Fruit fly (Drosophila melanogaster) whole organism, embryonic: ENCODE results near the gene Pa1.
A peak's percentile ranks its signal among the peaks of the same experiment; 100 is the strongest.

Experiments
- Bteb2 ChIP-seq: fragments of 200-800 bp; sonication (Bioruptor generic); optimal IDR thresholded peaks from 2 replicates; lab custom pipeline; 2016; ENCODE audit warnings: missing biosample characterization, missing genetic modification characterization
- CG10274 ChIP-seq: fragments of 200-800 bp; sonication (Bioruptor generic); optimal IDR thresholded peaks from 3 replicates; lab custom pipeline; 2017; ENCODE audit warnings: missing biosample characterization, mild to moderate bottlenecking, missing genetic modification characterization
- CG10959 ChIP-seq: fragments of 200-800 bp; sonication (Bioruptor generic); IDR thresholded peaks from 2 replicates; pipeline ENCODE4 v1.3.6; 2022; ENCODE audit warnings: missing biosample characterization, missing genetic modification characterization
- CG12659 ChIP-seq: fragments of 200-800 bp; sonication (Bioruptor generic); optimal IDR thresholded peaks from 3 replicates; lab custom pipeline; 2017; ENCODE audit warnings: mild to moderate bottlenecking, missing biosample characterization, missing genetic modification reagents, missing genetic modification characterization
- CG14050 ChIP-seq: fragments of 200-800 bp; sonication (Bioruptor generic); IDR thresholded peaks from 3 replicates; pipeline ENCODE4 v1.3.6; 2022; ENCODE audit warnings: missing biosample characterization, missing genetic modification characterization
- CG16815 ChIP-seq: fragments of 200-800 bp; sonication (Bioruptor generic); optimal IDR thresholded peaks from 3 replicates; lab custom pipeline; 2017; ENCODE audit warnings: missing biosample characterization, mild to moderate bottlenecking, missing genetic modification characterization
- CG17186 ChIP-seq: fragments of 200-800 bp; sonication (Bioruptor generic); optimal IDR thresholded peaks from 3 replicates; lab custom pipeline; 2017; ENCODE audit warnings: missing biosample characterization, missing genetic modification reagents, missing genetic modification characterization
- CG17359 ChIP-seq: fragments of 200-800 bp; sonication (Bioruptor generic); optimal IDR thresholded peaks from 3 replicates; lab custom pipeline; 2018; ENCODE audit warnings: missing biosample characterization, mild to moderate bottlenecking, missing genetic modification characterization, moderate library complexity
- CG17568 ChIP-seq: fragments of 200-800 bp; sonication (Bioruptor generic); optimal IDR thresholded peaks from 2 replicates; lab custom pipeline; 2018; ENCODE audit warnings: missing biosample characterization, mild to moderate bottlenecking, missing genetic modification characterization, moderate library complexity
- CG2199 ChIP-seq: fragments of 200-800 bp; sonication (Bioruptor generic); IDR thresholded peaks from 3 replicates; pipeline ENCODE4 v1.3.6; 2022; ENCODE audit warnings: missing biosample characterization, missing genetic modification characterization
- CG30403 ChIP-seq: fragments of 200-800 bp; sonication (Bioruptor generic); optimal IDR thresholded peaks from 3 replicates; lab custom pipeline; 2016; ENCODE audit warnings: missing biosample characterization, missing genetic modification characterization
- CG3407 ChIP-seq: fragments of 200-800 bp; sonication (Bioruptor generic); optimal IDR thresholded peaks from 2 replicates; lab custom pipeline; 2018; ENCODE audit warnings: missing biosample characterization, mild to moderate bottlenecking, missing genetic modification characterization
- CG42726 ChIP-seq: fragments of 200-800 bp; sonication (Bioruptor generic); IDR thresholded peaks from 2 replicates; pipeline ENCODE4 v1.3.6; 2022; ENCODE audit warnings: missing biosample characterization, missing genetic modification characterization; ENCODE audit not compliant: partially characterized antibody
- CG4328 ChIP-seq: fragments of 200-800 bp; sonication (Bioruptor generic); optimal IDR thresholded peaks from 3 replicates; lab custom pipeline; 2017; ENCODE audit warnings: missing biosample characterization, missing genetic modification reagents, missing genetic modification characterization
- CG4730 ChIP-seq: fragments of 200-800 bp; sonication (Bioruptor generic); IDR thresholded peaks from 2 replicates; pipeline ENCODE4 v1.3.6; 2022; ENCODE audit warnings: missing biosample characterization, missing genetic modification characterization
- CG9215 ChIP-seq: fragments of 200-800 bp; sonication (Bioruptor generic); IDR thresholded peaks from 2 replicates; pipeline ENCODE4 v1.3.6; 2022; ENCODE audit warnings: missing biosample characterization, missing genetic modification characterization
- D ChIP-seq, 2 experiments: fragments of 200-800 bp in 1 of 2; fragments of >200 bp in 1 of 2; sonication (Bioruptor generic) in 1 of 2; optimal IDR thresholded peaks; 2 replicates in 1 of 2; 3 replicates in 1 of 2; lab custom pipeline; 2017; ENCODE audit warnings: mild to moderate bottlenecking in 1 of 2, missing biosample characterization in 1 of 2, missing genetic modification characterization in 1 of 2, missing genetic modification reagents in 1 of 2
- Fer3 ChIP-seq: fragments of 200-800 bp; sonication (Bioruptor generic); optimal IDR thresholded peaks from 2 replicates; lab custom pipeline; 2018; ENCODE audit warnings: missing biosample characterization, mild to moderate bottlenecking, missing genetic modification characterization, moderate library complexity
- HLH3B ChIP-seq: fragments of 200-800 bp; sonication (Bioruptor generic); IDR thresholded peaks from 2 replicates; pipeline ENCODE4 v1.3.6; 2022; ENCODE audit warnings: missing biosample characterization, missing genetic modification characterization
- NC2α ChIP-seq: fragments of 200-800 bp; sonication (Bioruptor generic); optimal IDR thresholded peaks from 2 replicates; lab custom pipeline; 2016; ENCODE audit warnings: missing biosample characterization, missing genetic modification characterization
- NK7.1 ChIP-seq: fragments of 200-800 bp; sonication (Bioruptor generic); optimal IDR thresholded peaks from 3 replicates; lab custom pipeline; 2016; ENCODE audit warnings: missing biosample characterization, missing genetic modification characterization
- NfI ChIP-seq: fragments of 200-800 bp; sonication (Bioruptor generic); optimal IDR thresholded peaks from 3 replicates; lab custom pipeline; 2018; ENCODE audit warnings: missing biosample characterization, mild to moderate bottlenecking, missing genetic modification characterization, moderate library complexity
- Sry-β ChIP-seq: fragments of 200-800 bp; sonication (Bioruptor generic); optimal IDR thresholded peaks from 2 replicates; lab custom pipeline; 2018; ENCODE audit warnings: missing biosample characterization, mild to moderate bottlenecking, missing genetic modification characterization, moderate library complexity
- Usf ChIP-seq: fragments of 200-800 bp; sonication (Bioruptor generic); optimal IDR thresholded peaks from 2 replicates; lab custom pipeline; 2017; ENCODE audit warnings: missing genotype, missing biosample characterization, missing genetic modification characterization
- ac ChIP-seq: fragments of 200-800 bp; sonication (Bioruptor generic); optimal IDR thresholded peaks from 3 replicates; lab custom pipeline; 2017; ENCODE audit warnings: missing biosample characterization, mild to moderate bottlenecking, missing genetic modification characterization
- bbx ChIP-seq: fragments of 200-800 bp; sonication (Bioruptor generic); IDR thresholded peaks from 2 replicates; pipeline ENCODE4 v1.3.6; 2022; ENCODE audit warnings: missing biosample characterization, missing genetic modification characterization; ENCODE audit not compliant: partially characterized antibody
- bsh ChIP-seq, 2 experiments: fragments of 200-800 bp; sonication (Bioruptor generic); optimal IDR thresholded peaks; 2 replicates each; lab custom pipeline; 2017 to 2018; ENCODE audit warnings: mild to moderate bottlenecking in 2 of 2, missing biosample characterization in 2 of 2, missing genetic modification characterization in 2 of 2, moderate library complexity in 1 of 2
- chn ChIP-seq: fragments of 200-800 bp; sonication (Bioruptor generic); optimal IDR thresholded peaks from 2 replicates; lab custom pipeline; 2016; ENCODE audit warnings: missing biosample characterization, missing genetic modification characterization
- crol ChIP-seq: fragments of 200-800 bp; sonication (Bioruptor generic); IDR thresholded peaks from 2 replicates; pipeline ENCODE4 v1.3.6; 2022; ENCODE audit warnings: missing biosample characterization, missing genetic modification characterization
- danr ChIP-seq: fragments of 200-800 bp; sonication (Bioruptor generic); IDR thresholded peaks from 2 replicates; pipeline ENCODE4 v1.3.6; 2022; ENCODE audit warnings: missing biosample characterization, missing genetic modification characterization
- dimm ChIP-seq: fragments of 200-800 bp; sonication (Bioruptor generic); IDR thresholded peaks from 2 replicates; pipeline ENCODE4 v1.3.6; 2022; ENCODE audit warnings: missing biosample characterization, missing genetic modification characterization
- disco-r ChIP-seq: fragments of 200-800 bp; sonication (Bioruptor generic); optimal IDR thresholded peaks from 2 replicates; lab custom pipeline; 2016; ENCODE audit warnings: missing biosample characterization, missing genetic modification characterization
- eyg ChIP-seq: fragments of 200-800 bp; sonication (Bioruptor generic); optimal IDR thresholded peaks from 3 replicates; lab custom pipeline; 2016; ENCODE audit warnings: missing biosample characterization, missing genetic modification characterization
- gcm ChIP-seq: fragments of 200-800 bp; sonication (Bioruptor generic); optimal IDR thresholded peaks from 2 replicates; lab custom pipeline; 2019; ENCODE audit warnings: missing biosample characterization, mild to moderate bottlenecking, missing genetic modification characterization, moderate library complexity
- jigr1 ChIP-seq: fragments of 200-800 bp; sonication (Bioruptor generic); IDR thresholded peaks from 3 replicates; pipeline ENCODE4 v1.3.6; 2022; ENCODE audit warnings: missing biosample characterization, missing genetic modification characterization
- mam ChIP-seq: fragments of 200-800 bp; sonication (Bioruptor generic); optimal IDR thresholded peaks from 3 replicates; lab custom pipeline; 2016; ENCODE audit warnings: missing biosample characterization, missing genetic modification characterization
- nau ChIP-seq: fragments of 200-800 bp; sonication (Bioruptor generic); optimal IDR thresholded peaks from 3 replicates; lab custom pipeline; 2017; ENCODE audit warnings: missing biosample characterization, mild to moderate bottlenecking, missing genetic modification characterization, missing genetic modification reagents
- org-1 ChIP-seq: fragments of 200-800 bp; sonication (Bioruptor generic); optimal IDR thresholded peaks from 2 replicates; lab custom pipeline; 2017; ENCODE audit warnings: missing biosample characterization, missing genetic modification characterization
- phol ChIP-seq: fragments of 200-800 bp; sonication (Bioruptor generic); optimal IDR thresholded peaks from 3 replicates; lab custom pipeline; 2018; ENCODE audit warnings: missing biosample characterization, mild to moderate bottlenecking, missing genetic modification characterization, moderate library complexity
- pita ChIP-seq: fragments of 200-800 bp; sonication (Bioruptor generic); optimal IDR thresholded peaks from 2 replicates; lab custom pipeline; 2017; ENCODE audit warnings: missing biosample characterization, mild to moderate bottlenecking, missing genetic modification characterization
- psq ChIP-seq: fragments of 200-800 bp; sonication (Bioruptor generic); optimal IDR thresholded peaks from 2 replicates; lab custom pipeline; 2017; ENCODE audit warnings: missing biosample characterization, missing genetic modification characterization
- ro ChIP-seq: fragments of 200-800 bp; sonication (Bioruptor generic); IDR thresholded peaks from 2 replicates; pipeline ENCODE4 v1.3.6; 2022; ENCODE audit warnings: missing biosample characterization, missing genetic modification characterization
- row ChIP-seq: fragments of 200-800 bp; sonication (Bioruptor generic); IDR thresholded peaks from 3 replicates; pipeline ENCODE4 v1.3.6; 2022; ENCODE audit warnings: missing biosample characterization, missing genetic modification characterization
- sc ChIP-seq, 3 experiments: fragments of >200 bp in 2 of 3; fragments of 200-800 bp in 1 of 3; sonication (Bioruptor generic) in 1 of 3; optimal IDR thresholded peaks; 2 replicates in 2 of 3; 3 replicates in 1 of 3; lab custom pipeline; 2017; ENCODE audit warnings: mild to moderate bottlenecking in 1 of 3, missing biosample characterization in 1 of 3, missing genetic modification characterization in 1 of 3, missing genetic modification reagents in 1 of 3
- sim ChIP-seq: fragments of 200-800 bp; sonication (Bioruptor generic); IDR thresholded peaks from 2 replicates; pipeline ENCODE4 v1.3.6; 2022; ENCODE audit warnings: missing biosample characterization, missing genetic modification characterization
- sob ChIP-seq: fragments of 200-800 bp; sonication (Bioruptor generic); IDR thresholded peaks from 2 replicates; pipeline ENCODE4 v1.3.6; 2022; ENCODE audit warnings: missing biosample characterization, missing genetic modification characterization
- tio ChIP-seq: fragments of 200-800 bp; sonication (Bioruptor generic); optimal IDR thresholded peaks from 2 replicates; lab custom pipeline; 2017; ENCODE audit warnings: missing biosample characterization, missing genetic modification characterization, inconsistent platforms
- unpg ChIP-seq: fragments of 200-800 bp; sonication (Bioruptor generic); optimal IDR thresholded peaks from 3 replicates; lab custom pipeline; 2018; ENCODE audit warnings: missing biosample characterization, mild to moderate bottlenecking, missing genetic modification characterization, moderate library complexity
- wek ChIP-seq: fragments of 200-800 bp; sonication (Bioruptor generic); optimal IDR thresholded peaks from 3 replicates; lab custom pipeline; 2018; ENCODE audit warnings: missing biosample characterization, mild to moderate bottlenecking, missing genetic modification characterization, moderate library complexity
- z ChIP-seq: fragments of 200-800 bp; sonication (Bioruptor generic); IDR thresholded peaks from 3 replicates; pipeline ENCODE4 v1.3.6; 2022; ENCODE audit warnings: missing biosample characterization, missing genetic modification characterization

The Pa1 gene

dm6 chrX:11370792-11371191, 11.8 kb downstream of the Pa1 start (continued):
- TF ChIP-seq mam (GFP tag; lab: Kevin White, UChicago) (no peak), Fer3 (no peak), sim (GFP tag; lab: Robert Waterston, UW) (no peak), bsh (GFP tag; optimal IDR thresholded peaks at IDR 0.05; lab: Kevin White, UChicago) (no peak), Usf (GFP tag; lab: Kevin White, UChicago) (no peak), D (optimal IDR thresholded peaks at IDR 0.05; lab: Kevin White, UChicago) (no peak), D (GFP tag; optimal IDR thresholded peaks at IDR 0.05; lab: Kevin White, UChicago) (no peak), tio (GFP tag; lab: Kevin White, UChicago) (no peak), psq (GFP tag; lab: Kevin White, UChicago) (no peak), HLH3B (GFP tag; lab: Robert Waterston, UW) (peak; percentile 39; the same call in 1 of the 2 replicates), org-1 (no peak), Sry-β (GFP tag; lab: Kevin White, UChicago) (no peak), CG12659 (GFP tag; lab: Kevin White, UChicago) (no peak), dimm (GFP tag; lab: Robert Waterston, UW) (no peak), bbx (GFP tag; lab: Robert Waterston, UW) (no peak), CG3407 (GFP tag; lab: Kevin White, UChicago) (no peak), CG17186 (GFP tag; lab: Kevin White, UChicago) (no peak), crol (GFP tag; lab: Robert Waterston, UW) (no peak), CG10274 (no peak), NC2α (GFP tag; lab: Kevin White, UChicago) (no peak), gcm (no peak), CG42726 (GFP tag; lab: Robert Waterston, UW) (no peak), wek (no peak), CG9215 (GFP tag; lab: Robert Waterston, UW) (0 out of 2 replicates have a peak, but pooled peaks have one; percentile 14), danr (GFP tag; lab: Robert Waterston, UW) (no peak), disco-r (GFP tag; lab: Kevin White, UChicago) (no peak), NfI (GFP tag; lab: Kevin White, UChicago) (no peak), CG2199 (no peak), unpg (GFP tag; lab: Kevin White, UChicago) (no peak), CG30403 (GFP tag; lab: Kevin White, UChicago) (peak; percentile 20), CG4328 (GFP tag; lab: Kevin White, UChicago) (no peak), z (GFP tag; lab: Robert Waterston, UW) (no peak), jigr1 (GFP tag; lab: Robert Waterston, UW) (0 out of 3 replicates have a peak, but pooled peaks have one; percentile 15), nau (GFP tag; lab: Kevin White, UChicago) (no peak), CG4730 (GFP tag; lab: Robert Waterston, UW) (no peak), CG14050 (GFP tag; lab: Robert Waterston, UW) (peak; percentile 39; the same call in 1 of the 3 replicates), row (peak; percentile 64), phol (tag; lab: Kevin White, UChicago) (no peak), CG17359 (tag; lab: Kevin White, UChicago) (no peak), NK7.1 (GFP tag; lab: Kevin White, UChicago) (no peak), CG16815 (no peak), chn (GFP tag; lab: Kevin White, UChicago) (no peak), sc (optimal IDR thresholded peaks at IDR 0.05; lab: Kevin White, UChicago) (no peak), sc (GFP tag; optimal IDR thresholded peaks at IDR 0.05; lab: Kevin White, UChicago) (no peak), Bteb2 (GFP tag; lab: Kevin White, UChicago) (no peak), CG17568 (GFP tag; lab: Kevin White, UChicago) (no peak), sob (GFP tag; lab: Robert Waterston, UW) (peak; percentile 60; the same call in 1 of the 2 replicates), ac (GFP tag; lab: Kevin White, UChicago) (no peak), pita (no peak), ro (GFP tag; lab: Robert Waterston, UW) (no peak), eyg (GFP tag; lab: Kevin White, UChicago) (no peak), CG10959 (GFP tag; lab: Robert Waterston, UW) (0 out of 2 replicates have a peak, but pooled peaks have one; percentile 21)
